Worm (Caenorhabditis elegans) whole organism, L4 larva: ENCODE measurements around the gene lys-6.
A peak's percentile ranks its signal among the peaks of the same experiment; 100 is the strongest.

Experiments used
- D1046.2 ChIP-seq: fragments of 200-800 bp; sonication (Bioruptor generic); IDR thresholded peaks from 2 replicates; pipeline ENCODE4 v1.3.6; 2022; ENCODE audit warnings: missing genetic modification characterization, missing compliant biosample characterization
- F10B5.3 ChIP-seq: sonication (generic microtip); optimal IDR thresholded peaks from 2 replicates; lab custom pipeline; 2016; ENCODE audit warnings: mild to moderate bottlenecking, missing genetic modification characterization, missing compliant biosample characterization
- F26F4.8 ChIP-seq: fragments of 200-800 bp; sonication (Bioruptor generic); conservative IDR thresholded peaks from 2 replicates; pipeline ENCODE4 v1.3.6; 2022; ENCODE audit warnings: missing genetic modification characterization, missing compliant biosample characterization
- T26A8.4 ChIP-seq: fragments of 200-800 bp; sonication (Bioruptor generic); IDR thresholded peaks from 2 replicates; pipeline ENCODE4 v1.3.6; 2022; ENCODE audit warnings: missing genetic modification characterization, missing compliant biosample characterization
- Y75B8A.6 ChIP-seq: fragments of 200-800 bp; sonication (Bioruptor generic); IDR thresholded peaks from 2 replicates; pipeline ENCODE4 v1.3.6; 2022; ENCODE audit warnings: missing genetic modification reagents, missing genetic modification characterization, missing compliant biosample characterization
- ZK546.5 ChIP-seq, 2 experiments: sonication (generic microtip); optimal IDR thresholded peaks; 2 replicates each; lab custom pipeline; 2017; ENCODE audit warnings: missing biosample characterization in 2 of 2, missing genetic modification characterization in 2 of 2
- aly-2 ChIP-seq: sonication (generic microtip); optimal IDR thresholded peaks from 2 replicates; lab custom pipeline; 2018; ENCODE audit warnings: missing biosample characterization, missing genetic modification characterization
- attf-4 ChIP-seq: sonication (generic microtip); optimal IDR thresholded peaks from 3 replicates; lab custom pipeline; 2017; ENCODE audit warnings: missing biosample characterization, missing genetic modification characterization
- ceh-28 ChIP-seq: fragments of 150-350 bp; optimal IDR thresholded peaks from 2 replicates; lab custom pipeline; 2014; ENCODE audit warnings: missing biosample characterization, missing genetic modification reagents, missing genetic modification characterization
- ceh-44 ChIP-seq: fragments of 200-800 bp; sonication (Bioruptor generic); IDR thresholded peaks from 2 replicates; pipeline ENCODE4 v1.3.6; 2022; ENCODE audit warnings: missing genetic modification reagents, missing genetic modification characterization, missing compliant biosample characterization
- ceh-62 ChIP-seq: sonication (generic microtip); optimal IDR thresholded peaks from 2 replicates; lab custom pipeline; 2017; ENCODE audit warnings: missing biosample characterization, missing genetic modification characterization
- ctbp-1 ChIP-seq: fragments of 200-800 bp; sonication (Bioruptor generic); IDR thresholded peaks from 2 replicates; pipeline ENCODE4 v1.3.6; 2022; ENCODE audit warnings: missing genetic modification reagents, missing genetic modification characterization, missing compliant biosample characterization
- daf-12 ChIP-seq: fragments of 150-350 bp; optimal IDR thresholded peaks from 2 replicates; lab custom pipeline; 2014; ENCODE audit warnings: missing biosample characterization, missing genetic modification reagents, missing genetic modification characterization
- dmd-8 ChIP-seq: fragments of 200-800 bp; sonication (Bioruptor generic); IDR thresholded peaks from 2 replicates; pipeline ENCODE4 v1.3.6; 2022; ENCODE audit warnings: missing genetic modification characterization, missing compliant biosample characterization
- dpl-1 ChIP-seq: fragments of 150-350 bp; optimal IDR thresholded peaks from 2 replicates; lab custom pipeline; 2014; ENCODE audit warnings: missing biosample characterization, missing genetic modification reagents, missing genetic modification characterization
- duxl-1 ChIP-seq: sonication (generic microtip); optimal IDR thresholded peaks from 2 replicates; lab custom pipeline; 2016; ENCODE audit warnings: mild to moderate bottlenecking, missing genetic modification characterization, moderate library complexity, missing compliant biosample characterization; ENCODE audit not compliant: poor library complexity
- hlh-11 ChIP-seq: fragments of 200-800 bp; sonication (Bioruptor generic); optimal IDR thresholded peaks from 2 replicates; lab custom pipeline; 2018; ENCODE audit warnings: mild to moderate bottlenecking, missing genetic modification characterization, missing compliant biosample characterization
- hlh-30 ChIP-seq: sonication (generic microtip); optimal IDR thresholded peaks from 2 replicates; lab custom pipeline; 2017; ENCODE audit warnings: antibody characterized with exemption, mild to moderate bottlenecking, missing genetic modification characterization, missing compliant biosample characterization; ENCODE audit not compliant: insufficient read depth
- lin-1 ChIP-seq: fragments of 200-800 bp; sonication (Bioruptor generic); IDR thresholded peaks from 2 replicates; pipeline ENCODE4 v1.3.6; 2022; ENCODE audit warnings: missing genetic modification reagents, missing genetic modification characterization, missing compliant biosample characterization
- lin-15B ChIP-seq: fragments of 150-350 bp; sonication (generic microtip); optimal IDR thresholded peaks from 3 replicates; lab custom pipeline; 2014; ENCODE audit warnings: missing biosample characterization, missing genetic modification characterization
- lin-38 ChIP-seq: fragments of 200-800 bp; sonication (Bioruptor generic); IDR thresholded peaks from 2 replicates; pipeline ENCODE4 v1.3.6; 2022; ENCODE audit warnings: missing genetic modification reagents, missing genetic modification characterization, missing compliant biosample characterization
- madf-9 ChIP-seq: fragments of 200-800 bp; sonication (Bioruptor generic); conservative IDR thresholded peaks from 2 replicates; pipeline ENCODE4 v1.3.6; 2022; ENCODE audit warnings: missing genetic modification reagents, missing genetic modification characterization, missing compliant biosample characterization
- mdt-29 ChIP-seq: fragments of 200-800 bp; sonication (Bioruptor generic); IDR thresholded peaks from 2 replicates; pipeline ENCODE4 v1.3.6; 2022; ENCODE audit warnings: missing genetic modification reagents, missing genetic modification characterization, missing compliant biosample characterization
- mep-1 ChIP-seq: fragments of 150-350 bp; sonication (generic microtip); optimal IDR thresholded peaks from 3 replicates; lab custom pipeline; 2014; ENCODE audit warnings: missing biosample characterization, missing genetic modification characterization
- mxl-2 ChIP-seq: fragments of 200-800 bp; sonication (Bioruptor generic); conservative IDR thresholded peaks from 2 replicates; pipeline ENCODE4 v1.3.6; 2022; ENCODE audit warnings: missing genetic modification reagents, missing genetic modification characterization, missing compliant biosample characterization
- nhr-10 ChIP-seq: fragments of 150-350 bp; optimal IDR thresholded peaks from 2 replicates; lab custom pipeline; 2014; ENCODE audit warnings: missing biosample characterization, missing genetic modification characterization
- nhr-111 ChIP-seq: fragments of 200-800 bp; sonication (Bioruptor generic); optimal IDR thresholded peaks from 2 replicates; lab custom pipeline; 2018; ENCODE audit warnings: mild to moderate bottlenecking, missing genetic modification characterization, missing compliant biosample characterization
- nhr-28 ChIP-seq: fragments of 150-350 bp; optimal IDR thresholded peaks from 2 replicates; lab custom pipeline; 2014; ENCODE audit warnings: missing biosample characterization, missing genetic modification characterization
- nhr-41 ChIP-seq: fragments of 200-800 bp; sonication (Bioruptor generic); IDR thresholded peaks from 2 replicates; pipeline ENCODE4 v1.3.6; 2022; ENCODE audit warnings: missing genetic modification reagents, missing genetic modification characterization, missing compliant biosample characterization
- sdz-12 ChIP-seq: fragments of 200-800 bp; sonication (Bioruptor generic); optimal IDR thresholded peaks from 2 replicates; lab custom pipeline; 2018; ENCODE audit warnings: mild to moderate bottlenecking, missing genetic modification characterization, missing compliant biosample characterization
- snpc-4 ChIP-seq: fragments of 150-350 bp; optimal IDR thresholded peaks from 2 replicates; lab custom pipeline; 2014; ENCODE audit warnings: missing biosample characterization, missing genetic modification characterization
- spr-1 ChIP-seq: sonication (generic microtip); optimal IDR thresholded peaks from 2 replicates; lab custom pipeline; 2016; ENCODE audit warnings: mild to moderate bottlenecking, missing genetic modification characterization, missing compliant biosample characterization
- unc-130 ChIP-seq: sonication (generic microtip); optimal IDR thresholded peaks from 2 replicates; lab custom pipeline; 2016; ENCODE audit warnings: missing genetic modification reagents, missing genetic modification characterization, missing compliant biosample characterization
- unc-62 ChIP-seq, 3 experiments: fragments of 150-350 bp in 1 of 3; sonication (generic microtip); optimal IDR thresholded peaks in 2 of 3; peaks in 1 of 3; 1 replicate in 1 of 3; 2 replicates in 2 of 3; lab custom pipeline; 2014 to 2017; ENCODE audit warnings: missing biosample characterization in 3 of 3, missing genetic modification characterization in 3 of 3, missing genetic modification reagents in 3 of 3, missing genotype in 1 of 3
- zip-2 ChIP-seq: fragments of 150-350 bp; optimal IDR thresholded peaks from 2 replicates; lab custom pipeline; 2014; ENCODE audit warnings: missing biosample characterization, missing genetic modification characterization

The lys-6 gene

ce11 chrIV:11627847-11628246, at the start of gene lys-6:
Gene lys-6 (minus strand): TSS chrIV:11627947.
- TF ChIP-seq unc-62 (GFP tag; optimal IDR thresholded peaks at IDR 0.05 in 1 of 2; lab: Kevin White, UChicago) (no peak), unc-62 (tag; optimal IDR thresholded peaks at IDR 0.05; lab: Kevin White, UChicago) (no peak), ZK546.5 (tag; optimal IDR thresholded peaks at IDR 0.05; lab: Kevin White, UChicago) (no peak), D1046.2 (GFP tag; lab: Robert Waterston, UW) (no peak), ceh-28 (tag; lab: Kevin White, UChicago) (no peak), nhr-111 (GFP tag; lab: Kevin White, UChicago) (no peak), mxl-2 (GFP tag; lab: Robert Waterston, UW) (no peak), spr-1 (tag; lab: Kevin White, UChicago) (no peak), nhr-10 (tag; lab: Kevin White, UChicago) (no peak), lin-15B (tag; lab: Kevin White, UChicago) (no peak), attf-4 (tag; lab: Kevin White, UChicago) (no peak), madf-9 (GFP tag; lab: Robert Waterston, UW) (no peak), mdt-29 (GFP tag; lab: Robert Waterston, UW) (no peak), lin-38 (GFP tag; lab: Robert Waterston, UW) (no peak), Y75B8A.6 (no peak), daf-12 (tag; lab: Kevin White, UChicago) (no peak), sdz-12 (GFP tag; lab: Kevin White, UChicago) (no peak), nhr-28 (tag; lab: Kevin White, UChicago) (no peak), F26F4.8 (GFP tag; lab: Robert Waterston, UW) (no peak), dmd-8 (GFP tag; lab: Robert Waterston, UW) (no peak)
- TF ChIP-seq, all 104 proteins: peak for 0

ce11 chrIV:11676054-11676453, 48.3 kb upstream of the lys-6 start, which contains the start of gene inx-9:
Gene inx-9 (plus strand): TSS chrIV:11676354.
- TF ChIP-seq duxl-1 (no peak), unc-130 (GFP tag; lab: Kevin White, UChicago) (no peak), lin-1 (no peak), ctbp-1 (GFP tag; lab: Robert Waterston, UW) (no peak), lin-15B (tag; lab: Kevin White, UChicago) (no peak), dpl-1 (GFP tag; lab: Kevin White, UChicago) (no peak), mxl-2 (GFP tag; lab: Robert Waterston, UW) (no peak), F10B5.3 (no peak), ceh-44 (GFP tag; lab: Robert Waterston, UW) (no peak), T26A8.4 (no peak), snpc-4 (tag; lab: Kevin White, UChicago) (no peak), aly-2 (tag; lab: Kevin White, UChicago) (no peak)

- TF ChIP-seq mep-1 (tag; lab: Kevin White, UChicago) (no peak), ceh-62 (tag; lab: Kevin White, UChicago) (no peak), zip-2 (no peak), hlh-11 (tag; lab: Kevin White, UChicago) (no peak), madf-9 (GFP tag; lab: Robert Waterston, UW) (no peak), unc-62 (GFP tag; optimal IDR thresholded peaks at IDR 0.05 in 1 of 2; lab: Kevin White, UChicago) (no peak), unc-62 (tag; optimal IDR thresholded peaks at IDR 0.05; lab: Kevin White, UChicago) (no peak), hlh-30 (tag; lab: Kevin White, UChicago) (no peak)
- TF ChIP-seq, all 104 proteins: peak for 0
Observed at ce11 chrIV:11673543-11673942, 45.8 kb upstream of the lys-6 start, which contains the start of gene inx-8. Gene inx-8 (plus strand): TSS chrIV:11673843.

ce11 chrIV:11668001-11668400, 40.3 kb upstream of the lys-6 start, which contains the start of gene atg-4.2:
Gene atg-4.2 (plus strand): TSS chrIV:11668024.
- TF ChIP-seq unc-62 (GFP tag; optimal IDR thresholded peaks at IDR 0.05 in 1 of 2; lab: Kevin White, UChicago) (peak in 1 of 2 experiments; percentile 93), unc-62 (tag; optimal IDR thresholded peaks at IDR 0.05; lab: Kevin White, UChicago) (no peak), nhr-41 (no peak)
